Fruit fly (Drosophila melanogaster) whole organism, embryonic: Measurements from ENCODE around the gene CG4955.

Experiments
- BEAF-32 ChIP-seq: fragments of 200-800 bp; sonication (Bioruptor generic); optimal IDR thresholded peaks from 3 replicates; lab custom pipeline; 2017; ENCODE audit warnings: missing biosample characterization, missing genetic modification characterization, mild to moderate bottlenecking, moderate library complexity, missing genetic modification reagents
- CG10979 ChIP-seq: fragments of 200-800 bp; sonication (Bioruptor generic); optimal IDR thresholded peaks from 2 replicates; lab custom pipeline; 2018; ENCODE audit warnings: missing biosample characterization, mild to moderate bottlenecking, missing genetic modification characterization, moderate library complexity
- CG11504 ChIP-seq: fragments of 200-800 bp; sonication (Bioruptor generic); optimal IDR thresholded peaks from 3 replicates; lab custom pipeline; 2019; ENCODE audit warnings: missing biosample characterization, mild to moderate bottlenecking, missing genetic modification characterization, moderate library complexity
- CG12769 ChIP-seq: fragments of 200-800 bp; sonication (Bioruptor generic); optimal IDR thresholded peaks from 2 replicates; lab custom pipeline; 2019; ENCODE audit warnings: missing biosample characterization, mild to moderate bottlenecking, missing genetic modification characterization, moderate library complexity
- CG13624 ChIP-seq: fragments of 200-800 bp; sonication (Bioruptor generic); optimal IDR thresholded peaks from 2 replicates; lab custom pipeline; 2016; ENCODE audit warnings: missing biosample characterization, missing genetic modification characterization
- CG15696 ChIP-seq: fragments of 200-800 bp; sonication (Bioruptor generic); optimal IDR thresholded peaks from 2 replicates; lab custom pipeline; 2019; ENCODE audit warnings: missing biosample characterization, mild to moderate bottlenecking, missing genetic modification characterization, moderate library complexity
- CG1602 ChIP-seq: fragments of 200-800 bp; sonication (Bioruptor generic); optimal IDR thresholded peaks from 3 replicates; lab custom pipeline; 2016; ENCODE audit warnings: missing biosample characterization, missing genetic modification characterization
- CG17359 ChIP-seq: fragments of 200-800 bp; sonication (Bioruptor generic); optimal IDR thresholded peaks from 3 replicates; lab custom pipeline; 2018; ENCODE audit warnings: missing biosample characterization, mild to moderate bottlenecking, missing genetic modification characterization, moderate library complexity
- CG17361 ChIP-seq: fragments of 200-800 bp; sonication (Bioruptor generic); IDR thresholded peaks from 3 replicates; pipeline ENCODE4 v1.3.6; 2022; ENCODE audit warnings: missing biosample characterization, missing genetic modification characterization
- CG1792 ChIP-seq: fragments of 200-800 bp; sonication (Bioruptor generic); optimal IDR thresholded peaks from 2 replicates; lab custom pipeline; 2016; ENCODE audit warnings: missing biosample characterization, missing genetic modification characterization
- CG18262 ChIP-seq: fragments of 200-800 bp; optimal IDR thresholded peaks from 3 replicates; lab custom pipeline; 2019; ENCODE audit warnings: missing biosample characterization, mild to moderate bottlenecking, missing genetic modification characterization, moderate library complexity
- CG2199 ChIP-seq: fragments of 200-800 bp; sonication (Bioruptor generic); IDR thresholded peaks from 3 replicates; pipeline ENCODE4 v1.3.6; 2022; ENCODE audit warnings: missing biosample characterization, missing genetic modification characterization
- CG2712 ChIP-seq: fragments of 200-800 bp; optimal IDR thresholded peaks from 3 replicates; lab custom pipeline; 2019; ENCODE audit warnings: missing biosample characterization, mild to moderate bottlenecking, missing genetic modification characterization, moderate library complexity
- CG30020 ChIP-seq: fragments of 200-800 bp; optimal IDR thresholded peaks from 2 replicates; lab custom pipeline; 2019; ENCODE audit warnings: missing biosample characterization, mild to moderate bottlenecking, missing genetic modification characterization, moderate library complexity
- CG30403 ChIP-seq: fragments of 200-800 bp; sonication (Bioruptor generic); optimal IDR thresholded peaks from 3 replicates; lab custom pipeline; 2016; ENCODE audit warnings: missing biosample characterization, missing genetic modification characterization
- CG31365 ChIP-seq: fragments of 200-800 bp; sonication (Bioruptor generic); optimal IDR thresholded peaks from 2 replicates; lab custom pipeline; 2018; ENCODE audit warnings: missing biosample characterization, mild to moderate bottlenecking, missing genetic modification characterization
- CG34422 ChIP-seq: fragments of 200-800 bp; sonication (Bioruptor generic); IDR thresholded peaks from 3 replicates; pipeline ENCODE4 v1.3.6; 2022; ENCODE audit warnings: missing biosample characterization, missing genetic modification characterization
- CG4424 ChIP-seq: fragments of 200-800 bp; sonication (Bioruptor generic); optimal IDR thresholded peaks from 3 replicates; lab custom pipeline; 2016; ENCODE audit warnings: missing biosample characterization, missing genetic modification characterization
- CG5245 ChIP-seq: fragments of 200-800 bp; sonication (Bioruptor generic); optimal IDR thresholded peaks from 3 replicates; lab custom pipeline; 2016; ENCODE audit warnings: missing biosample characterization, missing genetic modification characterization
- CG6813 ChIP-seq: fragments of 200-800 bp; sonication (Bioruptor generic); optimal IDR thresholded peaks from 2 replicates; lab custom pipeline; 2017; ENCODE audit warnings: missing biosample characterization, missing genetic modification characterization, mild to moderate bottlenecking, moderate library complexity, missing genetic modification reagents
- CG7556 ChIP-seq: fragments of 200-800 bp; sonication (Bioruptor generic); optimal IDR thresholded peaks from 2 replicates; lab custom pipeline; 2017; ENCODE audit warnings: missing biosample characterization, mild to moderate bottlenecking, missing genetic modification characterization
- CG8388 ChIP-seq: fragments of 200-800 bp; sonication (Bioruptor generic); optimal IDR thresholded peaks from 2 replicates; lab custom pipeline; 2019; ENCODE audit warnings: missing biosample characterization, mild to moderate bottlenecking, missing genetic modification characterization, moderate library complexity
- Dll ChIP-seq: fragments of 200-800 bp; sonication (Bioruptor generic); IDR thresholded peaks from 4 replicates; pipeline ENCODE4 v1.3.6; 2022; ENCODE audit warnings: missing biosample characterization, missing genetic modification characterization; ENCODE audit not compliant: partially characterized antibody
- Dp ChIP-seq: fragments of 200-800 bp; sonication (Bioruptor generic); optimal IDR thresholded peaks from 2 replicates; lab custom pipeline; 2018; ENCODE audit warnings: missing biosample characterization, mild to moderate bottlenecking, missing genetic modification characterization, moderate library complexity
- GATAe ChIP-seq: fragments of 200-800 bp; sonication (Bioruptor generic); conservative IDR thresholded peaks from 2 replicates; pipeline ENCODE4 v1.3.6; 2022; ENCODE audit warnings: missing biosample characterization, missing genetic modification characterization
- HLH4C ChIP-seq: fragments of 200-800 bp; sonication (Bioruptor generic); IDR thresholded peaks from 3 replicates; pipeline ENCODE4 v1.3.6; 2022; ENCODE audit warnings: missing biosample characterization, missing genetic modification characterization; ENCODE audit not compliant: partially characterized antibody
- Hey ChIP-seq: fragments of 200-800 bp; sonication (Bioruptor generic); optimal IDR thresholded peaks from 3 replicates; lab custom pipeline; 2018; ENCODE audit warnings: missing biosample characterization, mild to moderate bottlenecking, missing genetic modification characterization
- Hr39 ChIP-seq: fragments of >200 bp; optimal IDR thresholded peaks from 2 replicates; lab custom pipeline; 2017
- Med ChIP-seq: fragments of 200-800 bp; sonication (Bioruptor generic); peaks from one replicate; lab custom pipeline; 2016; ENCODE audit warnings: missing biosample characterization, missing genetic modification characterization, mild to moderate bottlenecking, inconsistent platforms, moderate library complexity
- Pdp1 ChIP-seq, 2 experiments: fragments of 200-800 bp; sonication (Bioruptor generic); optimal IDR thresholded peaks; 3 replicates each; lab custom pipeline; 2016; ENCODE audit warnings: missing biosample characterization in 2 of 2, missing genetic modification characterization in 2 of 2, mild to moderate bottlenecking in 1 of 2, moderate library complexity in 1 of 2
- Ssrp ChIP-seq: fragments of 200-800 bp; sonication (Bioruptor generic); optimal IDR thresholded peaks from 2 replicates; lab custom pipeline; 2018; ENCODE audit warnings: missing biosample characterization, mild to moderate bottlenecking, missing genetic modification characterization, moderate library complexity
- Taf1 ChIP-seq: fragments of 200-800 bp; sonication (Bioruptor generic); IDR thresholded peaks from 2 replicates; pipeline ENCODE4 v1.3.6; 2022; ENCODE audit warnings: missing biosample characterization, missing genetic modification characterization
- ap ChIP-seq: fragments of 200-800 bp; sonication (Bioruptor generic); IDR thresholded peaks from 2 replicates; pipeline ENCODE4 v1.3.6; 2022; ENCODE audit warnings: missing biosample characterization, missing genetic modification characterization
- crp ChIP-seq, 2 experiments: fragments of 200-800 bp; sonication (Bioruptor generic); optimal IDR thresholded peaks; 2 replicates in 1 of 2; 3 replicates in 1 of 2; lab custom pipeline; 2017; ENCODE audit warnings: missing biosample characterization in 2 of 2, missing genetic modification characterization in 2 of 2, mild to moderate bottlenecking in 1 of 2, moderate library complexity in 1 of 2
- dan ChIP-seq: fragments of 200-800 bp; sonication (Bioruptor generic); IDR thresholded peaks from 2 replicates; pipeline ENCODE4 v1.3.6; 2022; ENCODE audit warnings: missing biosample characterization, missing genetic modification characterization
- ftz-f1 ChIP-seq: fragments of 200-800 bp; sonication (Bioruptor generic); optimal IDR thresholded peaks from 2 replicates; lab custom pipeline; 2016; ENCODE audit warnings: missing biosample characterization, missing genetic modification characterization
- hkb ChIP-seq, 2 experiments: fragments of 200-800 bp in 1 of 2; fragments of >200 bp in 1 of 2; sonication (Bioruptor generic) in 1 of 2; IDR thresholded peaks in 1 of 2; optimal IDR thresholded peaks in 1 of 2; 2 replicates each; pipeline versions ENCODE4 v1.3.6 to Lab custom; 2017 to 2022; ENCODE audit warnings: missing biosample characterization in 1 of 2, missing genetic modification characterization in 1 of 2
- lab ChIP-seq: fragments of 200-800 bp; sonication (Bioruptor generic); optimal IDR thresholded peaks from 3 replicates; lab custom pipeline; 2017; ENCODE audit warnings: missing biosample characterization, missing genetic modification characterization, mild to moderate bottlenecking, moderate library complexity, missing genetic modification reagents
- mam ChIP-seq: fragments of 200-800 bp; sonication (Bioruptor generic); optimal IDR thresholded peaks from 3 replicates; lab custom pipeline; 2016; ENCODE audit warnings: missing biosample characterization, missing genetic modification characterization
- sens ChIP-seq: fragments of 200-800 bp; sonication (Bioruptor generic); peaks from one replicate; lab custom pipeline; 2016; ENCODE audit warnings: missing biosample characterization, missing genetic modification characterization
- slou ChIP-seq: fragments of 200-800 bp; sonication (Bioruptor generic); optimal IDR thresholded peaks from 3 replicates; lab custom pipeline; 2016; ENCODE audit warnings: missing biosample characterization, missing genetic modification characterization
- stwl ChIP-seq: fragments of 200-800 bp; sonication (Bioruptor generic); optimal IDR thresholded peaks from 3 replicates; lab custom pipeline; 2018; ENCODE audit warnings: missing biosample characterization, mild to moderate bottlenecking, missing genetic modification characterization, moderate library complexity
- sug ChIP-seq: fragments of 200-800 bp; optimal IDR thresholded peaks from 2 replicates; lab custom pipeline; 2019; ENCODE audit warnings: missing biosample characterization, mild to moderate bottlenecking, missing genetic modification characterization, moderate library complexity
- tin ChIP-seq: fragments of 200-800 bp; sonication (Bioruptor generic); optimal IDR thresholded peaks from 3 replicates; lab custom pipeline; 2016; ENCODE audit warnings: missing biosample characterization, missing genetic modification characterization
- tio ChIP-seq: fragments of 200-800 bp; sonication (Bioruptor generic); optimal IDR thresholded peaks from 2 replicates; lab custom pipeline; 2017; ENCODE audit warnings: missing biosample characterization, missing genetic modification characterization, inconsistent platforms
- tna ChIP-seq: fragments of 200-800 bp; sonication (Bioruptor generic); IDR thresholded peaks from 2 replicates; pipeline ENCODE4 v1.3.6; 2022; ENCODE audit warnings: missing biosample characterization, missing genetic modification characterization; ENCODE audit not compliant: partially characterized antibody
- zen ChIP-seq: fragments of 200-800 bp; sonication (Bioruptor generic); optimal IDR thresholded peaks from 3 replicates; lab custom pipeline; 2018; ENCODE audit warnings: missing biosample characterization, mild to moderate bottlenecking, missing genetic modification characterization, moderate library complexity

The CG4955 gene

DNA sequence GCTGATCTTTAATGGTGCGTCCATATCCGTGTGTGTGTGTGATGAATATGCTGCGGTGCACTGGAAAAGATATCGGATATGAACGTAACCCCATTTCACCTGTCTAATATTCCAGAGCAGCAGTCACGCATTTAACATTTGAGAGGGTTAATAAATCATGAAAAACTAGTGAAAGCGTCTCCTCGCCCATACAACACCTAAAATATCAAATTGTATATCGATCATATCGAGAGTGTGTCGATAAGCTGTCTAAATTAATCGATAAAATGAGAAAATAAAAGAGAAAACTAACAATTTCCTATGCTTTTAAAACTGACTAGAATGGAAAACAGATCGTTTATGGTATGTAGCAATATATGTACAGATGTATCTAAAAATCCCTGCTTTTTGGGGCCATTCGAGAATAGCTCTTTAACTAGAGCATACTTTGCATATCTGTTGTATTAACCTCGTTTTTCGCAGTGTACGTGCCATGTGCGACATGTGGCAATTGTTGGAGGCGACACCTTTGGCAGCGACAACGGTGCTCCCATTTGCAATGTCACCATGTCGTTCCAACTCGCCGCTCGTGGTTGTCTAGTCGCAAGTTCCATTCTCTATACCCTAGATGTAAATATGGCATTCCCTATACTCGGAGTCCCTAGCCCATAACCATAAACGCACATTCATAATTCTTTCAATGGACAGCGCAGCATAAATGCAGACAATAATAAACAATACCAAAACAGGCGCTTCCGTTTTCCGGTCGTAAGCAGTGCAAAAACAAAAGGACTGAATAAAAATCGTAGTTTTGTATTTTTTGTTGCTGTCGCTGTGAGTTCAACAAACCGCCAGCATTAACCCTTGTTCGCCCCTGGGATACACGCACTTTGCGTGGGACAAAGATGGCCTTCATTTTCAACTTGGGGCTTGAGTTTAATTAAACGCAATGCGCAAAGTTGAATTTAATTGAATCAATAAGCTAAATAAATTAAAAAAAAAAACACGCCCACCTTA lies 31.0 kb downstream of the CG4955 start:
- TF ChIP-seq tio (GFP tag; lab: Kevin White, UChicago) (peak; percentile 16), CG30403 (GFP tag; lab: Kevin White, UChicago) (peak; percentile 28), CG15696 (tag; lab: Kevin White, UChicago) (peak; percentile 2), HLH4C (GFP tag; lab: Robert Waterston, UW) (no peak), stwl (tag; lab: Kevin White, UChicago) (peak; percentile 0), sug (no peak), ftz-f1 (GFP tag; lab: Kevin White, UChicago) (no peak), CG5245 (GFP tag; lab: Kevin White, UChicago) (no peak), tna (GFP tag; lab: Robert Waterston, UW) (no peak), Ssrp (tag; lab: Kevin White, UChicago) (peak; percentile 8), CG31365 (no peak), CG2712 (peak; percentile 16), GATAe (GFP tag; lab: Robert Waterston, UW) (no peak), CG34422 (GFP tag; lab: Robert Waterston, UW) (no peak), CG12769 (tag; lab: Kevin White, UChicago) (no peak), CG17359 (tag; lab: Kevin White, UChicago) (no peak), CG4424 (peak; percentile 32), slou (GFP tag; lab: Kevin White, UChicago) (no peak), CG13624 (no peak), CG18262 (tag; lab: Kevin White, UChicago) (peak; percentile 31), tin (GFP tag; lab: Kevin White, UChicago) (peak; percentile 2), CG7556 (GFP tag; lab: Kevin White, UChicago) (peak; percentile 13), Pdp1 (GFP tag; optimal IDR thresholded peaks at IDR 0.05; lab: Kevin White, UChicago) (no peak), CG1792 (GFP tag; lab: Kevin White, UChicago) (no peak), Dll (GFP tag; lab: Robert Waterston, UW) (no peak), BEAF-32 (GFP tag; lab: Kevin White, UChicago) (no peak), CG11504 (tag; lab: Kevin White, UChicago) (peak; percentile 31), CG30020 (tag; lab: Kevin White, UChicago) (no peak), CG1602 (GFP tag; lab: Kevin White, UChicago) (no peak), Taf1 (no peak), ap (GFP tag; lab: Robert Waterston, UW) (no peak), CG6813 (GFP tag; lab: Kevin White, UChicago) (no peak), mam (no peak), CG2199 (GFP tag; lab: Robert Waterston, UW) (0 out of 3 replicates have a peak, but pooled peaks have one; percentile 42), dan (GFP tag; lab: Robert Waterston, UW) (no peak), zen (tag; lab: Kevin White, UChicago) (no peak), Med (peak; percentile 36), CG8388 (GFP tag; lab: Kevin White, UChicago) (no peak), crp (GFP tag; optimal IDR thresholded peaks at IDR 0.05; lab: Kevin White, UChicago) (no peak), CG10979 (peak; percentile 41), lab (GFP tag; lab: Kevin White, UChicago) (no peak), CG17361 (GFP tag; lab: Robert Waterston, UW) (peak; percentile 45; the same call in 1 of the 3 replicates), hkb (optimal IDR thresholded peaks at IDR 0.05; lab: Kevin White, UChicago) (no peak), hkb (GFP tag; IDR thresholded peaks at IDR 0.05; lab: Robert Waterston, UW) (no peak), Hey (tag; lab: Kevin White, UChicago) (no peak), Dp (GFP tag; lab: Kevin White, UChicago) (no peak), Hr39 (lab: Kevin White, UChicago) (no peak), sens (GFP tag; lab: Kevin White, UChicago) (peak; percentile 52)
